Worm (Caenorhabditis elegans) whole organism, L1 larva: ENCODE data around the gene srt-74.
A peak's percentile ranks its signal among the peaks of the same experiment; 100 is the strongest.

ENCODE experiments used
- ama-1 ChIP-seq: fragments of 150-350 bp; optimal IDR thresholded peaks from 2 replicates; lab custom pipeline; 2014
- blmp-1 ChIP-seq: fragments of 150-350 bp; optimal IDR thresholded peaks from 2 replicates; lab custom pipeline; 2014; ENCODE audit warnings: missing biosample characterization, missing genetic modification characterization
- egl-27 ChIP-seq, 2 experiments: fragments of 150-350 bp in 1 of 2; sonication (generic microtip); optimal IDR thresholded peaks; 3 replicates each; lab custom pipeline; 2017 to 2018; ENCODE audit warnings: missing biosample characterization in 2 of 2, missing genetic modification characterization in 2 of 2, missing genetic modification reagents in 2 of 2
- grh-1 ChIP-seq: fragments of 200-800 bp; sonication (Bioruptor generic); IDR thresholded peaks from 2 replicates; pipeline ENCODE4 v1.3.6; 2022; ENCODE audit warnings: missing genetic modification reagents, missing genetic modification characterization, missing compliant biosample characterization
- lin-13 ChIP-seq: fragments of 150-350 bp; optimal IDR thresholded peaks from 2 replicates; lab custom pipeline; 2014; ENCODE audit warnings: missing biosample characterization, missing genetic modification reagents, missing genetic modification characterization
- lin-15B ChIP-seq: fragments of 150-350 bp; sonication (generic microtip); optimal IDR thresholded peaks from 3 replicates; lab custom pipeline; 2014; ENCODE audit warnings: missing biosample characterization, missing genetic modification characterization
- lin-39 ChIP-seq: fragments of 150-350 bp; optimal IDR thresholded peaks from 2 replicates; lab custom pipeline; 2014; ENCODE audit warnings: missing biosample characterization, missing genetic modification reagents, missing genetic modification characterization
- lsy-2 ChIP-seq, 2 experiments: fragments of 150-350 bp; optimal IDR thresholded peaks; 2 replicates each; lab custom pipeline; 2014; ENCODE audit warnings: missing biosample characterization in 2 of 2, missing genetic modification characterization in 2 of 2
- mab-9 ChIP-seq: fragments of 200-800 bp; sonication (Bioruptor generic); IDR thresholded peaks from 2 replicates; pipeline ENCODE4 v1.3.6; 2022; ENCODE audit warnings: missing genetic modification reagents, missing genetic modification characterization, missing compliant biosample characterization
- nhr-11 ChIP-seq: fragments of 150-350 bp; optimal IDR thresholded peaks from 2 replicates; lab custom pipeline; 2014; ENCODE audit warnings: missing biosample characterization, missing genetic modification characterization
- nhr-76 ChIP-seq: sonication (generic microtip); optimal IDR thresholded peaks from 2 replicates; lab custom pipeline; 2017; ENCODE audit warnings: missing biosample characterization, missing genetic modification characterization
- pqm-1 ChIP-seq: sonication (generic microtip); optimal IDR thresholded peaks from 3 replicates; lab custom pipeline; 2017; ENCODE audit warnings: missing biosample characterization, missing genetic modification characterization
- sup-37 ChIP-seq: fragments of 200-800 bp; sonication (Bioruptor generic); optimal IDR thresholded peaks from 2 replicates; lab custom pipeline; 2018; ENCODE audit warnings: mild to moderate bottlenecking, missing genetic modification characterization, missing compliant biosample characterization
- unc-86 ChIP-seq: sonication (generic microtip); optimal IDR thresholded peaks from 2 replicates; lab custom pipeline; 2016; ENCODE audit warnings: missing genetic modification characterization, missing compliant biosample characterization

DNA sequence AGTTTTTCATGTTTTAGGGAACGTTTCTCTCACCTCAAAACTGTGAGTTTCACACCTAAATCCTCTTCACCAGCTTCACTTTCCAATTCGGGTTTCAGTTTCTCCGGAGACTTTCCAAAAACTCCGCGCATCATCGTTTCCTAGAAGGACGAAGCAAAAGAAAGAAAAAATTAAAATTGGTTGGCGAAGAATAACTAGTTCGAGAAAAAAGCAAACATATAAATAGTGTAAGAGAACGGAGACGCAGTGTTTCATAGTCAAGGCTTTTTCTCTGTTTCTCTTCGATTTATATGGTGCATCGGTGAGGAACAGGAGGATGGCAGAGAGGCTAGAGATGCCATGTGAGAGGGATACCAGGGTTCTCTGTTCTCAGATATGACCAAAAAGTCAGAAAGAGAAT lies 40.6 kb upstream of the srt-74 start, which contains the start of gene F47B8.3:
- TF ChIP-seq sup-37 (GFP tag; lab: Kevin White, UChicago), result no peak
- peak; percentile 19 to 60 for TF ChIP-seq lsy-2 (tag; optimal IDR thresholded peaks at IDR 0.05; lab: Kevin White, UChicago)
- no peak for TF ChIP-seq mab-9 (GFP tag; lab: Robert Waterston, UW)
- no peak for TF ChIP-seq lin-13
- TF ChIP-seq lin-15B (tag; lab: Kevin White, UChicago), result no peak
- no peak for TF ChIP-seq nhr-76 (tag; lab: Kevin White, UChicago)
- TF ChIP-seq grh-1 (GFP tag; lab: Robert Waterston, UW), result no peak
- TF ChIP-seq pqm-1, result no peak
- peak; percentile 50 for TF ChIP-seq blmp-1
- TF ChIP-seq egl-27 (tag; optimal IDR thresholded peaks at IDR 0.05; lab: Kevin White, UChicago), result no peak
- no peak for TF ChIP-seq nhr-11
- no peak for TF ChIP-seq unc-86
- no peak for TF ChIP-seq lin-39 (tag; lab: Kevin White, UChicago)
- TF ChIP-seq ama-1, result no peak
